Worm (Caenorhabditis elegans): ENCODE results near the gene egl-2.

ce11 chrV:1275924-1276323 is 23.2 kb downstream of the egl-2 start, which contains the start of gene Y75B7B.2:
- no peak for TF ChIP-seq ces-1 (GFP tag; optimal IDR thresholded peaks at IDR 0.05)
- no peak for TF ChIP-seq lin-39 (tag; optimal IDR thresholded peaks at IDR 0.05)
- no peak for TF ChIP-seq set-16 (GFP tag; IDR thresholded peaks at IDR 0.05)
- no peak for TF ChIP-seq unc-39 (tag; optimal IDR thresholded peaks at IDR 0.05)
- TF ChIP-seq ztf-11 (tag; optimal IDR thresholded peaks at IDR 0.05), result no peak
- TF ChIP-seq lin-15B (tag; optimal IDR thresholded peaks at IDR 0.05), result no peak
- TF ChIP-seq tra-1 (GFP tag; IDR thresholded peaks at IDR 0.05), result no peak
- TF ChIP-seq nhr-77 (tag; optimal IDR thresholded peaks at IDR 0.05), result no peak
- no peak for TF ChIP-seq nhr-10 (tag; optimal IDR thresholded peaks at IDR 0.05)
- no peak for TF ChIP-seq dpl-1 (GFP tag; optimal IDR thresholded peaks at IDR 0.05)
- TF ChIP-seq ama-1 (optimal IDR thresholded peaks at IDR 0.05), result no peak
- no peak for TF ChIP-seq pqm-1 (tag; optimal IDR thresholded peaks at IDR 0.05)
